Worm (Caenorhabditis elegans): ENCODE measurements around the gene sra-11.

DNA sequence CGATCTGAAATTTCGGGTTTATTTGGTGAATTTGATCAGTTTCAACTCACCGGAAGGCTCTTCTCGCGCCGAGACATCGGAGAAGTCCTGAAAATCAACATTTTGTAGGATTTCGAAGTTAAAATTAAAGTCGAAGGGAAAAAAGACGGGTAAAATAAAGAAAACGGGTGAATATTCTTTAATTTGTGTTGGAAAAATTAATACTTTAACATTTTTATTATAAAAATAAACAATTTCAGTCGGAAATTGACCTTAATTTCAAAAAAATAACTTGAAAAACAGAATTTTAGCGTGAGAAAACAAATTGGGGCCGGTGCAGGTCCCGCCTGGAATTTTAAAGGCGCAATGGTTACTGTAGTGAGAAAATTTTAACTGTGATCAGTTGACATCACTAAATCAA, 42.9 kb upstream of the sra-11 start, which contains the start of gene nos-1:
- TF ChIP-seq flt-1 (GFP tag; IDR thresholded peaks at IDR 0.05) = no peak
- TF ChIP-seq ztf-29 (GFP tag; IDR thresholded peaks at IDR 0.05) = no peak
- TF ChIP-seq klf-2 (GFP tag; conservative IDR thresholded peaks at IDR 0.05) = no peak
